Worm (Caenorhabditis elegans) whole organism, late embryonic: ENCODE data around the gene clec-67.

Experiments used
- Y22D7AL.16 ChIP-seq: sonication (generic microtip); optimal IDR thresholded peaks from 2 replicates; lab custom pipeline; 2016; ENCODE audit warnings: missing genetic modification characterization, missing compliant biosample characterization
- ama-1 ChIP-seq: fragments of 150-350 bp; optimal IDR thresholded peaks from 2 replicates; lab custom pipeline; 2014
- ceh-9 ChIP-seq: sonication (generic microtip); optimal IDR thresholded peaks from 2 replicates; lab custom pipeline; 2016; ENCODE audit warnings: mild to moderate bottlenecking, missing genetic modification characterization, inconsistent platforms, missing compliant biosample characterization
- dve-1 ChIP-seq: sonication (generic microtip); optimal IDR thresholded peaks from 2 replicates; lab custom pipeline; 2017; ENCODE audit warnings: antibody characterized with exemption, mild to moderate bottlenecking, missing genetic modification characterization, missing compliant biosample characterization
- elt-2 ChIP-seq: sonication (generic microtip); optimal IDR thresholded peaks from 2 replicates; lab custom pipeline; 2016; ENCODE audit warnings: missing genetic modification reagents, missing genetic modification characterization, missing compliant biosample characterization
- odd-2 ChIP-seq: sonication (generic microtip); optimal IDR thresholded peaks from 2 replicates; lab custom pipeline; 2017; ENCODE audit warnings: antibody characterized with exemption, mild to moderate bottlenecking, missing genetic modification characterization, missing compliant biosample characterization
- pha-4 ChIP-seq: fragments of 150-350 bp; optimal IDR thresholded peaks from 2 replicates; lab custom pipeline; 2018; ENCODE audit warnings: missing biosample characterization, missing genetic modification reagents, missing genetic modification characterization
- rnt-1 ChIP-seq: sonication (generic microtip); optimal IDR thresholded peaks from 2 replicates; lab custom pipeline; 2016; ENCODE audit warnings: missing genetic modification characterization, missing compliant biosample characterization
- sox-4 ChIP-seq: sonication (generic microtip); optimal IDR thresholded peaks from 2 replicates; lab custom pipeline; 2017; ENCODE audit warnings: mild to moderate bottlenecking, missing genetic modification characterization, inconsistent platforms, missing compliant biosample characterization

- TF ChIP-seq odd-2 (tag; lab: Kevin White, UChicago) (no peak), pha-4 (tag; lab: Kevin White, UChicago) (no peak), ceh-9 (tag; lab: Kevin White, UChicago) (no peak), Y22D7AL.16 (tag; lab: Kevin White, UChicago) (no peak), elt-2 (no peak), sox-4 (tag; lab: Kevin White, UChicago) (no peak), ama-1 (lab: Kevin White, UChicago) (no peak), dve-1 (tag; lab: Kevin White, UChicago) (no peak), rnt-1 (tag; lab: Kevin White, UChicago) (no peak)
These were observed 17.3 kb upstream of the clec-67 start, which contains the start of gene F56D6.21 for ce11 chrIV:3904620-3905019.
